Worm (Caenorhabditis elegans) whole organism, L2 larva: ENCODE results near the gene F10E9.2.

ENCODE experiments used
- R02D3.7 ChIP-seq: fragments of 150-350 bp; optimal IDR thresholded peaks from 2 replicates; lab custom pipeline; 2014; ENCODE audit warnings: missing biosample characterization, missing genetic modification characterization
- ama-1 ChIP-seq: fragments of 150-350 bp; optimal IDR thresholded peaks from 2 replicates; lab custom pipeline; 2018; ENCODE audit warnings: inconsistent platforms
- ceh-82 ChIP-seq: fragments of 150-350 bp; optimal IDR thresholded peaks from 2 replicates; lab custom pipeline; 2014; ENCODE audit warnings: missing biosample characterization, missing genetic modification characterization
- lin-13 ChIP-seq: fragments of 150-350 bp; optimal IDR thresholded peaks from 2 replicates; lab custom pipeline; 2014; ENCODE audit warnings: missing biosample characterization, missing genetic modification reagents, missing genetic modification characterization
- mab-5 ChIP-seq: fragments of 150-350 bp; optimal IDR thresholded peaks from 2 replicates; lab custom pipeline; 2014; ENCODE audit warnings: missing biosample characterization, missing genetic modification characterization
- mdl-1 ChIP-seq, 2 experiments: fragments of 150-350 bp in 1 of 2; sonication (generic microtip) in 1 of 2; optimal IDR thresholded peaks; 2 replicates each; lab custom pipeline; 2017; ENCODE audit warnings: missing biosample characterization in 2 of 2, missing genetic modification characterization in 2 of 2
- nhr-10 ChIP-seq: sonication (generic microtip); optimal IDR thresholded peaks from 2 replicates; lab custom pipeline; 2017; ENCODE audit warnings: missing biosample characterization, missing genetic modification characterization
- unc-39 ChIP-seq: fragments of 150-350 bp; optimal IDR thresholded peaks from 2 replicates; lab custom pipeline; 2014; ENCODE audit warnings: missing biosample characterization, missing genetic modification characterization
- unc-62 ChIP-seq: fragments of 150-350 bp; optimal IDR thresholded peaks from 2 replicates; lab custom pipeline; 2014; ENCODE audit warnings: missing biosample characterization, missing genetic modification reagents, missing genetic modification characterization

DNA sequence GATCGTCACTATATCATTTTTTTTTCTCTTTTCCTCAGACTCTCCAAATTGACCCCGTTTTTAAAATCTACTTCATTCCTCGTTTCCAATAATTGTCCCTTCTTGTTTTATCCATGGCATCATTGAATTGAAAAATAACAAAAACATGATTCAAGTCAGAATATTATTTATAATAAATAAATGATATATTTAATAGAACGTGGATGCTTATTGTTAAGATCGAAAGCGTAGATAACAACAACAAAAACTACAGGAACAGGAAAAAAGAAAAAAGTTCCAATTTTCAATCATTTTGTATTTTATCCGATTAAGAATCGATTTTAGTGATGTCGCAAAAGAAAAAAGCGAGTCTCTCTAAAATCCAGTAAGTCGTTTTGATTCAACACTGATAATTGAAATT, at the start of gene F10E9.2:
- TF ChIP-seq mab-5 (tag; lab: Kevin White, UChicago), result no peak
- TF ChIP-seq R02D3.7 (tag; lab: Kevin White, UChicago), result no peak
- no peak for TF ChIP-seq unc-39 (tag; lab: Kevin White, UChicago)
- no peak for TF ChIP-seq ama-1 (lab: Kevin White, UChicago)
- no peak for TF ChIP-seq mdl-1 (tag; optimal IDR thresholded peaks at IDR 0.05; lab: Kevin White, UChicago)
- TF ChIP-seq ceh-82 (tag; lab: Kevin White, UChicago), result no peak
- TF ChIP-seq unc-62 (GFP tag; lab: Kevin White, UChicago), result no peak
- TF ChIP-seq nhr-10, result no peak
- TF ChIP-seq lin-13 (GFP tag; lab: Kevin White, UChicago), result no peak
